Worm (Caenorhabditis elegans) whole organism, L4/young adult: Measurements from ENCODE around the gene srf-3.

Experiments used
- W03F9.2 ChIP-seq: fragments of 150-350 bp; optimal IDR thresholded peaks from 2 replicates; lab custom pipeline; 2014; ENCODE audit warnings: missing biosample characterization, missing genetic modification characterization
- dao-5 ChIP-seq: sonication (generic microtip); optimal IDR thresholded peaks from 2 replicates; lab custom pipeline; 2016; ENCODE audit warnings: missing genotype, missing genetic modification characterization, moderate library complexity, missing compliant biosample characterization

ce11 chrIV:12876558-12876957, 27.2 kb downstream of the srf-3 start:
- TF ChIP-seq dao-5 (tag; lab: Kevin White, UChicago) (no peak), W03F9.2 (tag; lab: Kevin White, UChicago) (no peak)
